Fruit fly (Drosophila melanogaster): ENCODE data around the gene CG15564.
A peak's percentile ranks its signal among the peaks of the same experiment; 100 is the strongest.

CG15564 gene

dm6 chr3R:31247281-31247995, 12.3 kb upstream of the CG15564 start (continued):
- peak; percentile 24 for TF ChIP-seq CG17568 (GFP tag; optimal IDR thresholded peaks at IDR 0.05)
- peak; percentile 63; the same call in 2 of the 3 replicates for TF ChIP-seq otp (GFP tag; IDR thresholded peaks at IDR 0.05)
- TF ChIP-seq cato (GFP tag; optimal IDR thresholded peaks at IDR 0.05; ENCODE audit: borderline replicate concordance) = peak; percentile 48
- TF ChIP-seq CG6254 (GFP tag; optimal IDR thresholded peaks at IDR 0.05) = peak; percentile 62
- TF ChIP-seq Xrp1 (GFP tag; IDR thresholded peaks at IDR 0.05) = peak; percentile 78; the same call in 1 of the 2 replicates
- peak; percentile 33 for TF ChIP-seq CG15514 (GFP tag; optimal IDR thresholded peaks at IDR 0.05)
- peak; percentile 69 for TF ChIP-seq seq (GFP tag; IDR thresholded peaks at IDR 0.05)
- peak; percentile 36 for TF ChIP-seq Chrac-16 (GFP tag; optimal IDR thresholded peaks at IDR 0.05)
- TF ChIP-seq schlank (tag; optimal IDR thresholded peaks at IDR 0.05) = no peak
- peak; percentile 30 for TF ChIP-seq repo (GFP tag; optimal IDR thresholded peaks at IDR 0.05)
- TF ChIP-seq CG1024 (GFP tag; IDR thresholded peaks at IDR 0.05) = peak; percentile 44
- TF ChIP-seq CG7928 (GFP tag; optimal IDR thresholded peaks at IDR 0.05) = no peak
- TF ChIP-seq mirr (GFP tag; optimal IDR thresholded peaks at IDR 0.05) = no peak
- peak; percentile 67 for TF ChIP-seq CG17802 (tag; optimal IDR thresholded peaks at IDR 0.05)
- TF ChIP-seq Hmr (GFP tag; optimal IDR thresholded peaks at IDR 0.05) = peak; percentile 8
- TF ChIP-seq CG6654 (GFP tag; optimal IDR thresholded peaks at IDR 0.05) = peak; percentile 48
- peak in 1 of 2 experiments; percentile 80 for TF ChIP-seq Eip74EF (GFP tag; optimal IDR thresholded peaks at IDR 0.05)
- no peak for TF ChIP-seq corto (GFP tag; optimal IDR thresholded peaks at IDR 0.05)
- TF ChIP-seq Max (GFP tag; optimal IDR thresholded peaks at IDR 0.05) = peak; percentile 45
- no peak for TF ChIP-seq br (optimal IDR thresholded peaks at IDR 0.05)
- peak; percentile 65 for TF ChIP-seq CG7372 (GFP tag; IDR thresholded peaks at IDR 0.05)
- TF ChIP-seq amos (GFP tag; IDR thresholded peaks at IDR 0.05; ENCODE audit: partially characterized antibody) = no peak
- peak; percentile 32 for TF ChIP-seq CG10462 (GFP tag; optimal IDR thresholded peaks at IDR 0.05)
- TF ChIP-seq CG30020 (tag; optimal IDR thresholded peaks at IDR 0.05) = peak; percentile 28
- no peak for TF ChIP-seq CG13624 (GFP tag; optimal IDR thresholded peaks at IDR 0.05)
- TF ChIP-seq maf-S (GFP tag; optimal IDR thresholded peaks at IDR 0.05) = peak; percentile 33
- peak; percentile 58 for TF ChIP-seq E2f2 (GFP tag; IDR thresholded peaks at IDR 0.05)
- TF ChIP-seq lov (optimal IDR thresholded peaks at IDR 0.05) = no peak
- TF ChIP-seq lov (GFP tag; IDR thresholded peaks at IDR 0.05) = peak; percentile 80; the same call in 2 of the 3 replicates
- peak; percentile 24 for TF ChIP-seq Myb (GFP tag; optimal IDR thresholded peaks at IDR 0.05)
- peak; percentile 55 for TF ChIP-seq CG18476 (GFP tag; optimal IDR thresholded peaks at IDR 0.05)
- TF ChIP-seq CG17328 (GFP tag; IDR thresholded peaks at IDR 0.05) = peak; percentile 69
- TF ChIP-seq CG4617 (GFP tag; optimal IDR thresholded peaks at IDR 0.05; ENCODE audit: borderline replicate concordance) = no peak
- TF ChIP-seq wdn (GFP tag; IDR thresholded peaks at IDR 0.05) = no peak
- TF ChIP-seq CG3726 (GFP tag; IDR thresholded peaks at IDR 0.05) = peak; percentile 54; the same call in 1 of the 3 replicates
- TF ChIP-seq trh (GFP tag; optimal IDR thresholded peaks at IDR 0.05) = no peak
- peak; percentile 51; the same call in 2 of the 4 replicates for TF ChIP-seq Gug (GFP tag; IDR thresholded peaks at IDR 0.05)
- TF ChIP-seq croc (GFP tag; conservative IDR thresholded peaks at IDR 0.05) = peak; percentile 65; the same call in 2 of the 3 replicates
- TF ChIP-seq Rx (GFP tag; IDR thresholded peaks at IDR 0.05) = peak; percentile 81
- TF ChIP-seq btn (GFP tag; optimal IDR thresholded peaks at IDR 0.05) = peak; percentile 66
- TF ChIP-seq CG10654 (GFP tag; optimal IDR thresholded peaks at IDR 0.05) = peak; percentile 70
- no peak; the same call in 1 of the 2 replicates for TF ChIP-seq CG4404 (GFP tag; IDR thresholded peaks at IDR 0.05)
- TF ChIP-seq disco-r (GFP tag; optimal IDR thresholded peaks at IDR 0.05) = peak; percentile 5
- TF ChIP-seq CG14014 (GFP tag; IDR thresholded peaks at IDR 0.05) = peak; percentile 78; the same call in 1 of the 2 replicates
- peak; percentile 67 for TF ChIP-seq CG10267 (tag; optimal IDR thresholded peaks at IDR 0.05)
- no peak for TF ChIP-seq CG9932 (GFP tag; IDR thresholded peaks at IDR 0.05)
- peak; percentile 32 for TF ChIP-seq psq (GFP tag; optimal IDR thresholded peaks at IDR 0.05)
- peak; percentile 43 for TF ChIP-seq wek (GFP tag; optimal IDR thresholded peaks at IDR 0.05)
- TF ChIP-seq kah (GFP tag; optimal IDR thresholded peaks at IDR 0.05) = peak; percentile 66
- peak; percentile 85 for TF ChIP-seq Sox102F (GFP tag; optimal IDR thresholded peaks at IDR 0.05)

Data from whole organism, embryonic.